Fruit fly (Drosophila melanogaster) whole organism, adult: ENCODE results near the gene Lsm12a.

Experiments used
- CG11617 ChIP-seq: fragments of 200-800 bp; sonication (Bioruptor generic); optimal IDR thresholded peaks from 2 replicates; lab custom pipeline; 2017; ENCODE audit warnings: mild to moderate bottlenecking, missing biosample characterization, missing genetic modification reagents, missing genetic modification characterization
- CG12768 ChIP-seq: fragments of 200-800 bp; sonication (Bioruptor generic); optimal IDR thresholded peaks from 2 replicates; lab custom pipeline; 2017; ENCODE audit warnings: missing biosample characterization, missing genetic modification characterization, mild to moderate bottlenecking, moderate library complexity, missing genetic modification reagents
- CG14711 ChIP-seq: fragments of 200-800 bp; sonication (Bioruptor generic); optimal IDR thresholded peaks from 2 replicates; lab custom pipeline; 2018; ENCODE audit warnings: missing biosample characterization, mild to moderate bottlenecking, missing genetic modification characterization, moderate library complexity
- CG1620 ChIP-seq: fragments of 200-800 bp; sonication (Bioruptor generic); optimal IDR thresholded peaks from 2 replicates; lab custom pipeline; 2016; ENCODE audit warnings: missing biosample characterization, missing genetic modification characterization
- CG33017 ChIP-seq: fragments of 200-800 bp; sonication (Bioruptor generic); optimal IDR thresholded peaks from 2 replicates; lab custom pipeline; 2018; ENCODE audit warnings: missing biosample characterization, mild to moderate bottlenecking, missing genetic modification characterization, moderate library complexity
- CG5204 ChIP-seq: fragments of 200-800 bp; sonication (Bioruptor generic); optimal IDR thresholded peaks from 2 replicates; lab custom pipeline; 2016; ENCODE audit warnings: missing biosample characterization, missing genetic modification characterization
- CG7045 ChIP-seq: fragments of 200-800 bp; sonication (Bioruptor generic); optimal IDR thresholded peaks from 2 replicates; lab custom pipeline; 2017; ENCODE audit warnings: missing biosample characterization, mild to moderate bottlenecking, missing genetic modification characterization
- CG7101 ChIP-seq: fragments of 200-800 bp; sonication (Bioruptor generic); optimal IDR thresholded peaks from 2 replicates; lab custom pipeline; 2018; ENCODE audit warnings: missing biosample characterization, mild to moderate bottlenecking, missing genetic modification characterization, moderate library complexity
- Clk ChIP-seq: fragments of 200-800 bp; sonication (Bioruptor generic); optimal IDR thresholded peaks from 2 replicates; lab custom pipeline; 2017; ENCODE audit warnings: missing biosample characterization, missing genetic modification characterization
- Crg-1 ChIP-seq: fragments of 200-800 bp; sonication (Bioruptor generic); optimal IDR thresholded peaks from 2 replicates; lab custom pipeline; 2016; ENCODE audit warnings: missing biosample characterization, missing genetic modification characterization
- Hr96 ChIP-seq: fragments of 200-800 bp; sonication (Bioruptor generic); optimal IDR thresholded peaks from 2 replicates; lab custom pipeline; 2016; ENCODE audit warnings: missing biosample characterization, missing genetic modification characterization
- Mnt ChIP-seq: fragments of 200-800 bp; sonication (Bioruptor generic); optimal IDR thresholded peaks from 2 replicates; lab custom pipeline; 2016; ENCODE audit warnings: missing biosample characterization, mild to moderate bottlenecking, missing genetic modification characterization
- bab1 ChIP-seq: fragments of 200-800 bp; sonication (Bioruptor generic); optimal IDR thresholded peaks from 3 replicates; lab custom pipeline; 2019; ENCODE audit warnings: missing biosample characterization, mild to moderate bottlenecking, missing genetic modification characterization, moderate library complexity
- cic ChIP-seq: fragments of 200-800 bp; sonication (Bioruptor generic); optimal IDR thresholded peaks from 2 replicates; lab custom pipeline; 2017; ENCODE audit warnings: missing biosample characterization, mild to moderate bottlenecking, missing genetic modification characterization, moderate library complexity
- cnc ChIP-seq, 2 experiments: fragments of >200 bp; optimal IDR thresholded peaks; 2 replicates each; lab custom pipeline; 2017
- kay ChIP-seq: fragments of 200-800 bp; sonication (Bioruptor generic); peaks from one replicate; lab custom pipeline; 2016; ENCODE audit warnings: missing biosample characterization, missing genetic modification characterization, borderline replicate concordance
- ovo ChIP-seq: fragments of 200-800 bp; sonication (Bioruptor generic); optimal IDR thresholded peaks from 2 replicates; lab custom pipeline; 2016; ENCODE audit warnings: missing biosample characterization, missing genetic modification characterization
- pad ChIP-seq: fragments of 200-800 bp; sonication (Bioruptor generic); optimal IDR thresholded peaks from 3 replicates; lab custom pipeline; 2017; ENCODE audit warnings: missing biosample characterization, missing genetic modification characterization, mild to moderate bottlenecking, moderate library complexity, missing genetic modification reagents
- tj ChIP-seq: fragments of 200-800 bp; sonication (Bioruptor generic); optimal IDR thresholded peaks from 3 replicates; lab custom pipeline; 2017; ENCODE audit warnings: missing biosample characterization, mild to moderate bottlenecking, missing genetic modification characterization, moderate library complexity
- toe ChIP-seq: fragments of 200-800 bp; sonication (Bioruptor generic); optimal IDR thresholded peaks from 2 replicates; lab custom pipeline; 2016; ENCODE audit warnings: missing biosample characterization, missing genetic modification characterization

The Lsm12a gene

DNA sequence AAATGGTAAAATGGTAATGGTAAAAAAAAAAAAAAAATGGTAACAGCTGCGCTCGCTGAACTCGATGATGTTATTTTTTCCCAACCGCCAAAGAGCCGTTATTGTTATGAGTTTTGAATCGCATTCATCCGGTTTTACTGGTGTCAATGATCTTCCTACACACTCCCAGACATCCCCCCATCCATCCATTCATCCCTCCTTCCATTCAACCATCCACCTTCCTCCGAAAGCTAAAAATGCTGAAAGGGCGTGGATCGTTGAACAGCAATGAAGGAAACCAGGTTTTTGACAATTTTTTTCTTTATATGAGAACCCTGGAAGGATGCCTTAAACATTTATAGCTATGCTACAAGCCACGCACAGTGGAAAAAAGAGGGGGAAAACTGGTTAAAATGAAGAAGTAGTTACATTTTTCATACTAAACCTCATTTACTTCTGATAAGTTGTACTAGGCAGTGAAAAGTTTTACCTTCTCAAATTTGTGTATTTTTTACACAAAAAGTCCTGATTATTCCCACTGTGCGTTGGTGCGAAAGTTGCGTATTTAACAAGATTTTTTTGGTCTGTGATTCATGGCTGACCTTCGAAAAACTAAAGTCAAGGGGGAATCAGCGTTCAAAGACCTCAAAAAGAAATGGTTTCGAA, 18.3 kb upstream of the Lsm12a start:
- TF ChIP-seq Clk = no peak

DNA sequence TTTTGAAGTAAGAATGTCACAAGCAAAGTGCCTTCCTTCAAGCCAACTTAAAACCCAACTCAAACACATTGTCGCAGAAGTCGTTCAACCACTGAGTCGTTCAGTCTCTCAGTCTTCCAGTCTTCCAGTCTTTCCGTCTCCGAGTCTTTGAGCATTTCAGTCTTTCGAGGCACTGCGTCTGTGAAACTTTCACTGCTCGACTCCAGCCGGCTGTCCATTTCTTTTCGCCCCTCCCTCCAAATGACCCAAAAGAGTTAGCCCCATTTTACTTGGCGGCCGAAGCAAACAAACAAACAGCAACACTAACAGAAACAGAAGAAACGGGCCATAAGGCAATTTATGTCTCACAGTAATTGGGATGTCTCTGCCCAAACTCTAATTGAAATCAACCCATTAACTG, 17.4 kb upstream of the Lsm12a start:
- no peak for TF ChIP-seq CG11617
- no peak for TF ChIP-seq ovo (GFP tag; lab: Kevin White, UChicago)
- no peak for TF ChIP-seq cic
- no peak for TF ChIP-seq bab1 (GFP tag; lab: Kevin White, UChicago)
- no peak for TF ChIP-seq CG14711 (tag; lab: Kevin White, UChicago)
- no peak for TF ChIP-seq CG33017
- no peak for TF ChIP-seq CG12768 (GFP tag; lab: Kevin White, UChicago)

DNA sequence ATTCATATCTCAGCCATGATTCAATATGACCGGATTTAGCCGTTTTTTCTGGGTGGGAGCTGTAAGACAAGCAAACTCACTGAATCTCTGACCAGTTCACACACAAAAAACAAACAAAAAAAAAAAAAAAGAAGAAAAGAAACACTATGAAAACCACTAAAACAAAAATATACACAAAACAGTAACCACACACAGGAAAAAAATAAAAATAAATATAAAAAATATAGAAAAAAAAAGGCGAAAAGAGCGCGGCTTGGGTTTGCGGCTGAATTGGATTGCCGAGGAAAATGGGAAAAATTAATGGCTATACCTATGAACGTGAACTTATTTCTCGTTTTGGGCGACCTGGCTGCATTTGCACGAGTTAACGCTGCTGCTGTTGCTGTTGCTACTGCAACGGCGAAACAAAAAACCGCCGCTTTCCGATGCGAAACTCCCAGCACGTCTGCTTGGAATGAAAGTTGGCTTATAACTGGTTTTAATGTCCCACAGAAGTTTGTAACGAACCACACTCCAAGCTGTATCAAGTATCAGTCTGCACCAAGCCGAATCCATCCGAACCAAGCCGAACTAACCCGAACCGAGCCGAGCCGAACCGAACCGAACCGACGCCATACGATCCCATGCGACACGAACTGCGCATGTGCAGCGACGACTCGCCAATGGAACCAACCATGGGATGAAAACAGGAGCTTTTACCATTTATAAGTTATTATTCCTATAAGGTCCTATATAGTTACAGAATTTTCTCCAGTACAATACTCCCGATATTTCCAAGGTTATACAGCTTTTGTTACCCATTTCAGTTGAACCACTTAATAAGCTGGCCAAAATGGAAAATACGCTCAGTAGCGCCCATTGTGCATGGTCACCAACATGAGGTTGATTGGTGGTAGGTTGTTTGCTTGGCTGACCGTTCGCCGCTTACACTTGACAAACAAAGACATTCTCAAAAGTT, 14.7 kb upstream of the Lsm12a start, which contains the start of gene fw:
TSS of gene fw (minus strand) at position 478 of the 958 bp plus-strand sequence.
- no peak for TF ChIP-seq CG14711 (tag; lab: Kevin White, UChicago)
- no peak for TF ChIP-seq CG7045 (GFP tag; lab: Kevin White, UChicago)
- TF ChIP-seq kay = no peak
- TF ChIP-seq Crg-1 (GFP tag; lab: Kevin White, UChicago) = no peak
- TF ChIP-seq CG33017 = no peak
- TF ChIP-seq Hr96 (GFP tag; lab: Kevin White, UChicago) = no peak
- no peak for TF ChIP-seq toe (GFP tag; lab: Kevin White, UChicago)
- no peak for TF ChIP-seq tj
- no peak for TF ChIP-seq CG5204
- TF ChIP-seq Clk = no peak
- no peak for TF ChIP-seq CG11617
- no peak for TF ChIP-seq CG12768 (GFP tag; lab: Kevin White, UChicago)
- no peak for TF ChIP-seq bab1 (GFP tag; lab: Kevin White, UChicago)
- no peak for TF ChIP-seq cnc (optimal IDR thresholded peaks at IDR 0.05; lab: Kevin White, UChicago)

DNA sequence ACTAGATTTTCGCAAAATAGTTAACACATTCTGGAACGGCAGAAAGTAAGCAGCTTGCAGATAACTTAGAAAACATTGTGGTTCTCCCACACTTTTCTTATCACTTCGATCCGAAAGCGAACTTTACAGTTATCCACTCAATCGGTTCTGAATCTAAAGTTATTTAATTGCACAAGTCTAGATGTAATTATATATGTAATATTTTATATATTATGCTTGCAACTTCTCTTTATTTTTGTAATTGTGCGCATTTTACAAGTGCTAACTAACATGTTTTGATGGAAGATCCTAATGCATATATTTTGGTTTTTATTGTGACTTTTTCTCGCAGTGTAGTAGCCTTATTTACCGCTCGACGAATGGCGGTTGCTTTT, 14.1 kb upstream of the Lsm12a start:
- TF ChIP-seq pad (GFP tag; lab: Kevin White, UChicago) (no peak), Hr96 (GFP tag; lab: Kevin White, UChicago) (no peak), Crg-1 (GFP tag; lab: Kevin White, UChicago) (no peak), CG7045 (GFP tag; lab: Kevin White, UChicago) (no peak), toe (GFP tag; lab: Kevin White, UChicago) (no peak), CG5204 (no peak), ovo (GFP tag; lab: Kevin White, UChicago) (no peak), CG7101 (no peak), CG33017 (no peak), CG14711 (tag; lab: Kevin White, UChicago) (no peak), tj (no peak), cic (no peak), CG11617 (no peak), cnc (optimal IDR thresholded peaks at IDR 0.05; lab: Kevin White, UChicago) (no peak), CG1620 (no peak)

DNA sequence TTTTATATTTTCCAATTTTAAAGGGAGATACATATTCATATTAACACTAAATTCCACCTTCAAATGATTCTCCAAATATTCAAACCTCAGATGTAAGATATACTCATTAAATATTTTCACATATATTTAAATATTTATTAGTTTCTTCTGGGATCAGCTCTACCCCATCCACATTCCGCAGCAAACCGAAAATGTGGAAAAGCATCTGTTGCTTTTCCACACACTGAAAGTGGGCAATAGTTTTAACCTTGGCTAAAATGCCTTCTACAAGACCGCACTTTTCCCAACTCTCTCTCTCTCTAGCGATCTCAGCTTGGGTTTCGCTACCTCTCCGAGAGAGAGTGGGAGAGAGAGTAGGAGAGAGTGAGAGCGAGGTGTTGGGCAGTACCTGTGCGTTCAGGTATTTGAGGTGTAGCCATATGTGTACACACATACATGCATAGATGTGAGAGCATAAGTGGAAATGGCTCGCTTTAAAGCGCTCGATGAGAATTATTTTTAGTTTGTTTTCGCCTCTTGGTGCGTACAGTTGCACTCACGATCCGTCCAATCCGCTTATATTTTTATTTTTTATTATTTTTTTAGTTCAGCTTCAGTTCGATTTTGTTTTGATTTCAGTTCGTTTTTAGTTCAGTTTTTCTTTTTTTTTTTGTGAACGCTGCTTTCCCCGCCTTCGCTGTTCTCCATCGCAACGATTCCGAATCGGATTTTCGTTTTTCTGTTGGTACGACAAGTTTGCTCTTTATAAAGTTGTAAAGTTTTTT, 11.6 kb upstream of the Lsm12a start, which contains the start of gene CG1806:
TSS of gene CG1806 (plus strand) at position 499 of the 764 bp plus-strand sequence.
- TF ChIP-seq tj (peak; percentile 24), CG5204 (no peak), cic (no peak), CG7045 (GFP tag; lab: Kevin White, UChicago) (no peak), ovo (GFP tag; lab: Kevin White, UChicago) (no peak), Clk (no peak), CG12768 (GFP tag; lab: Kevin White, UChicago) (no peak), toe (GFP tag; lab: Kevin White, UChicago) (no peak), bab1 (GFP tag; lab: Kevin White, UChicago) (peak; percentile 65), pad (GFP tag; lab: Kevin White, UChicago) (peak; percentile 88), CG14711 (tag; lab: Kevin White, UChicago) (no peak), CG33017 (peak; percentile 13), Hr96 (GFP tag; lab: Kevin White, UChicago) (peak; percentile 25), CG7101 (no peak), Crg-1 (GFP tag; lab: Kevin White, UChicago) (no peak), CG1620 (no peak), Mnt (GFP tag; lab: Kevin White, UChicago) (peak; percentile 31), CG11617 (no peak), cnc (optimal IDR thresholded peaks at IDR 0.05; lab: Kevin White, UChicago) (no peak), kay (no peak)

DNA sequence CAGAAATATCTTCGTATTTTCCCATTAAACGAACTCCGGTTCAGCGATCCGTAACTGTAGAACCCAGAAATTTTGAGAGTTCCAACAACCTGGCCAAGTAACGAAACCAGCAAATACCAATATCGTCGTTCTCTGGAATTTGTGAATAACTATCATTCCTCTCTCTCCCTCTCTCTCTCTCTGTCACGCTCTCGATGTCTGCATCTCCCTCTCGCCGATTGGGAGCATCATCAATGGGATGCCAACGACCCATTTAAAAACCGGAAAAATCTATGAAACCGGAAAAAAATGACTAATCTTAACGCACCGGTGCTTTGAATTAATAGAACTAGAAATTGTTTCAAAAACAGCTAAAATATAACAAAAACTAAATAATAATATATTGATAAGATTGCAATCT, 10.8 kb upstream of the Lsm12a start:
- TF ChIP-seq Mnt (GFP tag; lab: Kevin White, UChicago) (no peak), CG12768 (GFP tag; lab: Kevin White, UChicago) (no peak), ovo (GFP tag; lab: Kevin White, UChicago) (no peak), kay (no peak), CG7101 (no peak), CG5204 (no peak), Clk (no peak), bab1 (GFP tag; lab: Kevin White, UChicago) (no peak), Crg-1 (GFP tag; lab: Kevin White, UChicago) (no peak), CG33017 (no peak), CG7045 (GFP tag; lab: Kevin White, UChicago) (no peak), cnc (optimal IDR thresholded peaks at IDR 0.05; lab: Kevin White, UChicago) (no peak), pad (GFP tag; lab: Kevin White, UChicago) (no peak), CG14711 (tag; lab: Kevin White, UChicago) (no peak), tj (no peak), cic (no peak), CG11617 (no peak), Hr96 (GFP tag; lab: Kevin White, UChicago) (no peak), CG1620 (no peak), toe (GFP tag; lab: Kevin White, UChicago) (no peak)
